Worm (Caenorhabditis elegans) whole organism, L3 larva: ENCODE measurements around the gene M199.2.

Experiments
- aly-2 ChIP-seq: fragments of 150-350 bp; optimal IDR thresholded peaks from 2 replicates; lab custom pipeline; 2014; ENCODE audit warnings: missing biosample characterization, missing genetic modification characterization
- ceh-16 ChIP-seq: sonication (generic microtip); optimal IDR thresholded peaks from 2 replicates; lab custom pipeline; 2017; ENCODE audit warnings: missing biosample characterization, missing genetic modification characterization
- elt-2 ChIP-seq: sonication (generic microtip); optimal IDR thresholded peaks from 2 replicates; lab custom pipeline; 2016; ENCODE audit warnings: missing genetic modification reagents, mild to moderate bottlenecking, missing genetic modification characterization, missing compliant biosample characterization
- jun-1 ChIP-seq: fragments of 150-350 bp; optimal IDR thresholded peaks from 2 replicates; lab custom pipeline; 2014; ENCODE audit warnings: missing biosample characterization, missing genetic modification reagents, missing genetic modification characterization
- lin-39 ChIP-seq: fragments of 150-350 bp; optimal IDR thresholded peaks from 2 replicates; lab custom pipeline; 2018; ENCODE audit warnings: missing biosample characterization, missing genetic modification reagents, missing genetic modification characterization
- sea-2 ChIP-seq: fragments of 150-350 bp; sonication (generic microtip); optimal IDR thresholded peaks from 4 replicates; lab custom pipeline; 2014; ENCODE audit warnings: missing biosample characterization, missing genetic modification reagents, missing genetic modification characterization
- unc-62 ChIP-seq: fragments of 150-350 bp; sonication (generic microtip); optimal IDR thresholded peaks from 4 replicates; lab custom pipeline; 2014; ENCODE audit warnings: missing biosample characterization, missing genetic modification reagents, missing genetic modification characterization
- ztf-11 ChIP-seq: fragments of 150-350 bp; optimal IDR thresholded peaks from 2 replicates; lab custom pipeline; 2014; ENCODE audit warnings: missing biosample characterization, missing genetic modification characterization

Gene M199.2

DNA sequence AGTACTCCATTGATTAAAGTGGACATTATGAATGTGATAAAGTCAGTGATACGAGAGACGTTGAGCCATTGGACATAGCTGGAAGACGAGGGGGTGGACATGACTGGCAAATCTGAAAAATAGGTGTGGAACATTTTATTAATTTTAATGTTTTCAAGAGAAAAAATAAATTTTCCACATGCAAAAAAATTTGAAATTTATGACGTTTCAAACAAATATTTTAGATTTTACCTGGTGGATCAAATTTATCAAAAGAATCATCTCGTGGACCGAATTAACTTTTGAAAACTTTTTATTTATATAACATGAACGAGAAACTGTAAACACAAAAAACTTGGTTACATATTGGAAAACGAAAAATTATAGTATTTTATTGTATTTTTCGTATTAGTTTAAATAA, 38.5 kb downstream of the M199.2 start, which contains the start of gene str-78:
TSS of gene str-78 (minus strand) at position 101 of the 400 bp plus-strand sequence.
- TF ChIP-seq jun-1 (tag; lab: Kevin White, UChicago) (no peak), unc-62 (GFP tag; lab: Kevin White, UChicago) (no peak), ceh-16 (tag; lab: Kevin White, UChicago) (no peak), aly-2 (tag; lab: Kevin White, UChicago) (no peak), ztf-11 (tag; lab: Kevin White, UChicago) (no peak), lin-39 (tag; lab: Kevin White, UChicago) (no peak), elt-2 (tag; lab: Kevin White, UChicago) (no peak), sea-2 (no peak)
